Fruit fly (Drosophila melanogaster) whole organism, prepupa: ENCODE measurements around the gene rdgA.

Experiments used
- Blimp-1 ChIP-seq: fragments of 200-800 bp; sonication (Bioruptor generic); optimal IDR thresholded peaks from 3 replicates; lab custom pipeline; 2017; ENCODE audit warnings: missing biosample characterization, missing genetic modification characterization, mild to moderate bottlenecking, moderate library complexity, missing genetic modification reagents
- CG10669 ChIP-seq: fragments of 200-800 bp; sonication (Bioruptor generic); optimal IDR thresholded peaks from 3 replicates; lab custom pipeline; 2018; ENCODE audit warnings: missing biosample characterization, mild to moderate bottlenecking, missing genetic modification characterization, moderate library complexity
- CG11294 ChIP-seq: fragments of 200-800 bp; sonication (Bioruptor generic); IDR thresholded peaks from 2 replicates; pipeline ENCODE4 v1.3.6; 2022; ENCODE audit warnings: missing biosample characterization, missing genetic modification characterization
- CG11762 ChIP-seq: fragments of 200-800 bp; sonication (Bioruptor generic); optimal IDR thresholded peaks from 3 replicates; lab custom pipeline; 2016; ENCODE audit warnings: missing biosample characterization, missing genetic modification characterization; ENCODE audit not compliant: insufficient read depth
- CG11902 ChIP-seq: fragments of 200-800 bp; sonication (Bioruptor generic); optimal IDR thresholded peaks from 3 replicates; lab custom pipeline; 2016; ENCODE audit warnings: missing biosample characterization, missing genetic modification characterization
- CG15336 ChIP-seq: fragments of 200-800 bp; sonication (Bioruptor generic); IDR thresholded peaks from 2 replicates; pipeline ENCODE4 v1.3.6; 2022; ENCODE audit warnings: missing biosample characterization, missing genetic modification characterization
- CG1621 ChIP-seq: fragments of 200-800 bp; sonication (Bioruptor generic); optimal IDR thresholded peaks from 3 replicates; lab custom pipeline; 2018; ENCODE audit warnings: missing biosample characterization, mild to moderate bottlenecking, missing genetic modification characterization
- CG16779 ChIP-seq: fragments of 200-800 bp; sonication (Bioruptor generic); optimal IDR thresholded peaks from 3 replicates; lab custom pipeline; 2017; ENCODE audit warnings: missing biosample characterization, mild to moderate bottlenecking, missing genetic modification characterization
- CG3032 ChIP-seq: fragments of 200-800 bp; optimal IDR thresholded peaks from 2 replicates; lab custom pipeline; 2019; ENCODE audit warnings: missing biosample characterization, mild to moderate bottlenecking, missing genetic modification characterization, moderate library complexity
- CG31627 ChIP-seq: fragments of 200-800 bp; sonication (Bioruptor generic); optimal IDR thresholded peaks from 3 replicates; lab custom pipeline; 2016; ENCODE audit warnings: missing biosample characterization, missing genetic modification characterization
- CG32006 ChIP-seq: fragments of 200-800 bp; sonication (Bioruptor generic); optimal IDR thresholded peaks from 3 replicates; lab custom pipeline; 2017; ENCODE audit warnings: missing biosample characterization, mild to moderate bottlenecking, missing genetic modification characterization
- CG34406 ChIP-seq: fragments of 200-800 bp; sonication (Bioruptor generic); optimal IDR thresholded peaks from 3 replicates; lab custom pipeline; 2016; ENCODE audit warnings: missing biosample characterization, missing genetic modification characterization
- CG4318 ChIP-seq: fragments of 200-800 bp; sonication (Bioruptor generic); optimal IDR thresholded peaks from 3 replicates; lab custom pipeline; 2017; ENCODE audit warnings: missing biosample characterization, mild to moderate bottlenecking, missing genetic modification characterization
- CG6163 ChIP-seq: fragments of 200-800 bp; sonication (Bioruptor generic); IDR thresholded peaks from 3 replicates; pipeline ENCODE4 v1.3.6; 2022; ENCODE audit warnings: missing biosample characterization, missing genetic modification characterization
- CG6276 ChIP-seq: fragments of 200-800 bp; sonication (Bioruptor generic); optimal IDR thresholded peaks from 2 replicates; lab custom pipeline; 2017; ENCODE audit warnings: missing biosample characterization, mild to moderate bottlenecking, missing genetic modification characterization
- CG6808 ChIP-seq: fragments of 200-800 bp; sonication (Bioruptor generic); optimal IDR thresholded peaks from 3 replicates; lab custom pipeline; 2017; ENCODE audit warnings: missing biosample characterization, missing genetic modification characterization, mild to moderate bottlenecking, moderate library complexity, missing genetic modification reagents
- CG6854 ChIP-seq: fragments of 200-800 bp; sonication (Bioruptor generic); optimal IDR thresholded peaks from 2 replicates; lab custom pipeline; 2017; ENCODE audit warnings: missing biosample characterization, mild to moderate bottlenecking, missing genetic modification characterization
- CG7368 ChIP-seq: fragments of 200-800 bp; sonication (Bioruptor generic); optimal IDR thresholded peaks from 3 replicates; lab custom pipeline; 2016; ENCODE audit warnings: missing biosample characterization, missing genetic modification characterization
- CG8119 ChIP-seq: fragments of 200-800 bp; sonication (Bioruptor generic); IDR thresholded peaks from 3 replicates; pipeline ENCODE4 v1.3.6; 2022; ENCODE audit warnings: missing biosample characterization, missing genetic modification characterization
- CG8319 ChIP-seq: fragments of 200-800 bp; sonication (Bioruptor generic); optimal IDR thresholded peaks from 3 replicates; lab custom pipeline; 2016; ENCODE audit warnings: missing biosample characterization, missing genetic modification characterization
- CG8632 ChIP-seq: fragments of 200-800 bp; sonication (Bioruptor generic); optimal IDR thresholded peaks from 3 replicates; lab custom pipeline; 2016; ENCODE audit warnings: missing biosample characterization, missing genetic modification characterization
- CG9139 ChIP-seq: fragments of 200-800 bp; sonication (Bioruptor generic); optimal IDR thresholded peaks from 3 replicates; lab custom pipeline; 2017; ENCODE audit warnings: missing biosample characterization, mild to moderate bottlenecking, missing genetic modification characterization
- Eip75B ChIP-seq: fragments of 200-800 bp; sonication (Bioruptor generic); optimal IDR thresholded peaks from 3 replicates; lab custom pipeline; 2016; ENCODE audit warnings: missing biosample characterization, missing genetic modification characterization
- Eip78C ChIP-seq: fragments of 200-800 bp; sonication (Bioruptor generic); peaks from one replicate; lab custom pipeline; 2016; ENCODE audit warnings: missing biosample characterization, missing genetic modification characterization
- Eip93F ChIP-seq: fragments of 200-800 bp; sonication (Bioruptor generic); optimal IDR thresholded peaks from 2 replicates; lab custom pipeline; 2016; ENCODE audit warnings: missing biosample characterization, mild to moderate bottlenecking, missing genetic modification characterization
- Gug ChIP-seq: fragments of 200-800 bp; sonication (Bioruptor generic); IDR thresholded peaks from 2 replicates; pipeline ENCODE4 v1.3.6; 2022; ENCODE audit warnings: missing biosample characterization, missing genetic modification characterization
- Hr39 ChIP-seq: fragments of 200-800 bp; sonication (Bioruptor generic); optimal IDR thresholded peaks from 2 replicates; lab custom pipeline; 2016; ENCODE audit warnings: missing biosample characterization, missing genetic modification characterization
- Hr4 ChIP-seq: fragments of 200-800 bp; sonication (Bioruptor generic); optimal IDR thresholded peaks from 3 replicates; lab custom pipeline; 2016; ENCODE audit warnings: missing biosample characterization, missing genetic modification characterization
- Lpt ChIP-seq: fragments of 200-800 bp; sonication (Bioruptor generic); optimal IDR thresholded peaks from 3 replicates; lab custom pipeline; 2016; ENCODE audit warnings: missing biosample characterization, missing genetic modification characterization
- Smox ChIP-seq: fragments of 200-800 bp; sonication (Bioruptor generic); optimal IDR thresholded peaks from 3 replicates; lab custom pipeline; 2016; ENCODE audit warnings: missing biosample characterization, missing genetic modification characterization
- Sox102F ChIP-seq: fragments of 200-800 bp; sonication (Bioruptor generic); optimal IDR thresholded peaks from 2 replicates; lab custom pipeline; 2016; ENCODE audit warnings: missing biosample characterization, mild to moderate bottlenecking, missing genetic modification characterization
- Sox14 ChIP-seq: fragments of 200-800 bp; sonication (Bioruptor generic); optimal IDR thresholded peaks from 3 replicates; lab custom pipeline; 2016; ENCODE audit warnings: missing biosample characterization, missing genetic modification characterization
- Sox15 ChIP-seq: fragments of 200-800 bp; sonication (Bioruptor generic); optimal IDR thresholded peaks from 3 replicates; lab custom pipeline; 2016; ENCODE audit warnings: missing biosample characterization, missing genetic modification characterization
- achi ChIP-seq: fragments of 200-800 bp; sonication (Bioruptor generic); optimal IDR thresholded peaks from 3 replicates; lab custom pipeline; 2016; ENCODE audit warnings: missing biosample characterization, missing genetic modification characterization
- dac ChIP-seq: fragments of 200-800 bp; sonication (Bioruptor generic); optimal IDR thresholded peaks from 2 replicates; lab custom pipeline; 2017; ENCODE audit warnings: missing biosample characterization, mild to moderate bottlenecking, missing genetic modification characterization
- dsx ChIP-seq: fragments of 200-800 bp; optimal IDR thresholded peaks from 3 replicates; lab custom pipeline; 2019; ENCODE audit warnings: missing biosample characterization, mild to moderate bottlenecking, missing genetic modification characterization, moderate library complexity; ENCODE audit not compliant: poor library complexity, severe bottlenecking
- eg ChIP-seq: fragments of 200-800 bp; sonication (Bioruptor generic); IDR thresholded peaks from 3 replicates; pipeline ENCODE4 v1.3.6; 2022; ENCODE audit warnings: missing biosample characterization, missing genetic modification characterization
- esn ChIP-seq: fragments of 200-800 bp; sonication (Bioruptor generic); optimal IDR thresholded peaks from 2 replicates; lab custom pipeline; 2016; ENCODE audit warnings: missing biosample characterization, mild to moderate bottlenecking, missing genetic modification characterization, moderate library complexity
- fd59A ChIP-seq: fragments of 200-800 bp; sonication (Bioruptor generic); optimal IDR thresholded peaks from 2 replicates; lab custom pipeline; 2017; ENCODE audit warnings: missing biosample characterization, mild to moderate bottlenecking, missing genetic modification characterization, missing genetic modification reagents
- fd85E ChIP-seq: fragments of 200-800 bp; sonication (Bioruptor generic); optimal IDR thresholded peaks from 3 replicates; lab custom pipeline; 2016; ENCODE audit warnings: missing biosample characterization, missing genetic modification characterization
- fkh ChIP-seq: fragments of 200-800 bp; sonication (Bioruptor generic); optimal IDR thresholded peaks from 3 replicates; lab custom pipeline; 2017; ENCODE audit warnings: missing biosample characterization, mild to moderate bottlenecking, missing genetic modification characterization, moderate library complexity
- lz ChIP-seq: fragments of 200-800 bp; sonication (Bioruptor generic); optimal IDR thresholded peaks from 3 replicates; lab custom pipeline; 2016; ENCODE audit warnings: missing biosample characterization, missing genetic modification characterization
- net ChIP-seq: fragments of 200-800 bp; sonication (Bioruptor generic); optimal IDR thresholded peaks from 3 replicates; lab custom pipeline; 2016; ENCODE audit warnings: missing biosample characterization, missing genetic modification characterization
- pdm3 ChIP-seq: fragments of 200-800 bp; sonication (Bioruptor generic); optimal IDR thresholded peaks from 3 replicates; lab custom pipeline; 2016; ENCODE audit warnings: missing biosample characterization, missing genetic modification characterization
- salr ChIP-seq, 2 experiments: fragments of 200-800 bp; sonication (Bioruptor generic); optimal IDR thresholded peaks; 3 replicates each; lab custom pipeline; 2016 to 2018; ENCODE audit warnings: missing biosample characterization in 2 of 2, missing genetic modification characterization in 2 of 2, mild to moderate bottlenecking in 1 of 2
- spab ChIP-seq: fragments of 200-800 bp; sonication (Bioruptor generic); optimal IDR thresholded peaks from 2 replicates; lab custom pipeline; 2017; ENCODE audit warnings: missing biosample characterization, mild to moderate bottlenecking, missing genetic modification characterization, missing genetic modification reagents
- ss ChIP-seq, 2 experiments: fragments of 200-800 bp; sonication (Bioruptor generic); optimal IDR thresholded peaks; 2 replicates in 1 of 2; 3 replicates in 1 of 2; lab custom pipeline; 2017 to 2018; ENCODE audit warnings: mild to moderate bottlenecking in 2 of 2, missing biosample characterization in 2 of 2, missing genetic modification characterization in 2 of 2, moderate library complexity in 1 of 2
- topi ChIP-seq: fragments of 200-800 bp; sonication (Bioruptor generic); optimal IDR thresholded peaks from 3 replicates; lab custom pipeline; 2016; ENCODE audit warnings: missing biosample characterization, missing genetic modification characterization
- vri ChIP-seq: fragments of 200-800 bp; sonication (Bioruptor generic); optimal IDR thresholded peaks from 3 replicates; lab custom pipeline; 2016; ENCODE audit warnings: missing biosample characterization, mild to moderate bottlenecking, missing genetic modification characterization

rdgA gene

DNA sequence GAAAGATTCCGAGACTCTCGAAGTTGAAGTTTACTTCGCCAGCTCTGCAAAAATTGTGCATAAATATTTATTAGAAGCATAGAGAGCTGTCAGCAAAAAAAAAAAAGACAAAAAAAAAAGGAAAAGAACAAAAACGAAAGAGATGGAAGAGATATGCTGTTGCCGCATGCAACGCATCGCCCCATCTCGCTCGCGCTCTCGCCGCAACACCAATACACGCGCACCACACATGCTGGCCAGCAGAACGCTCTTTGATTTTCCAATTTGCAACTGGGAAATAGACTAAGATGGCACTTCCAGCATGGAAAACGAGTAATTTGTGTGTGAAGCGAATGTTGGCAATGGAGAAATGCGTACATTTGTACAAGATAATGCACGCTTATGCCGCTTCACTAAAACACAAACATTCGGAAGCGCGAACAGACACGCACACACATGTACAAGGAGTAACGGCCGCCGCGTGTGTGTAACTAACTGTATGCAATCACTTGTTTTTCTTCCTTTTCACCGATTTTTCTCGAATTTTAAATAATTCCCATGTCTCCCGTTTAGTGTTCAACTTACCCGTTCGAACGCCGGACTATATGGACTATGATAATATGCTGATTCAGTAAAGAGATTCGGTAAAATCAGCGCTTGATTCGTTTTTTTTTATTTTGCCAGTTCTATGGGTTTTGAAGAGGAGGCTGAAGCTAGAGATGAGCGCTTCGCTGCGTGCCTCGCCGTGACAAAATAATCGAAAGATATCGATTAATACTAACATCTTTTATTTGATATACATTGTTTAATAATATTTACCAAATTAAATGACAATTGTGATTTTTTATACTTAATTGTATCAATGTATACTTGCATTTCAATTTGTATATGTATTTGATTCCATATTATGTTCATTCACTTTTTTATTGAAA is 1.1 kb upstream of the rdgA start:
- TF ChIP-seq CG7368 (GFP tag; lab: Kevin White, UChicago) (no peak), esn (peak; percentile 6), Eip78C (peak; percentile 30), salr (GFP tag; optimal IDR thresholded peaks at IDR 0.05; lab: Kevin White, UChicago) (no peak), CG6276 (peak; percentile 18), CG34406 (GFP tag; lab: Kevin White, UChicago) (no peak), CG31627 (GFP tag; lab: Kevin White, UChicago) (no peak), CG4318 (GFP tag; lab: Kevin White, UChicago) (no peak), Eip93F (GFP tag; lab: Kevin White, UChicago) (no peak), CG1621 (tag; lab: Kevin White, UChicago) (no peak), Lpt (GFP tag; lab: Kevin White, UChicago) (no peak), CG9139 (GFP tag; lab: Kevin White, UChicago) (no peak), Gug (GFP tag; lab: Robert Waterston, UW) (no peak), ss (GFP tag; optimal IDR thresholded peaks at IDR 0.05; lab: Kevin White, UChicago) (peak; percentile 25 to 35), dac (GFP tag; lab: Kevin White, UChicago) (no peak), achi (GFP tag; lab: Kevin White, UChicago) (no peak), CG11294 (GFP tag; lab: Robert Waterston, UW) (no peak), fd59A (GFP tag; lab: Kevin White, UChicago) (no peak), CG11762 (no peak), CG8319 (GFP tag; lab: Kevin White, UChicago) (no peak), spab (GFP tag; lab: Kevin White, UChicago) (no peak), CG8119 (no peak), Sox14 (GFP tag; lab: Kevin White, UChicago) (no peak), CG6163 (GFP tag; lab: Robert Waterston, UW) (no peak), Sox15 (GFP tag; lab: Kevin White, UChicago) (no peak), CG3032 (tag; lab: Kevin White, UChicago) (no peak), Eip75B (GFP tag; lab: Kevin White, UChicago) (no peak), CG15336 (GFP tag; lab: Robert Waterston, UW) (no peak), topi (peak; percentile 18), Smox (GFP tag; lab: Kevin White, UChicago) (no peak), Hr4 (GFP tag; lab: Kevin White, UChicago) (no peak), CG16779 (tag; lab: Kevin White, UChicago) (no peak), net (GFP tag; lab: Kevin White, UChicago) (no peak), CG11902 (GFP tag; lab: Kevin White, UChicago) (no peak), Sox102F (GFP tag; lab: Kevin White, UChicago) (no peak), lz (GFP tag; lab: Kevin White, UChicago) (no peak), eg (GFP tag; lab: Robert Waterston, UW) (0 out of 3 replicates have a peak, but pooled peaks have one; percentile 27), CG10669 (GFP tag; lab: Kevin White, UChicago) (no peak), Hr39 (no peak), CG6854 (GFP tag; lab: Kevin White, UChicago) (no peak), dsx (GFP tag; lab: Kevin White, UChicago) (no peak), pdm3 (GFP tag; lab: Kevin White, UChicago) (no peak), CG32006 (GFP tag; lab: Kevin White, UChicago) (no peak), CG6808 (GFP tag; lab: Kevin White, UChicago) (peak; percentile 16), fd85E (GFP tag; lab: Kevin White, UChicago) (no peak), fkh (GFP tag; lab: Kevin White, UChicago) (peak; percentile 62), Blimp-1 (GFP tag; lab: Kevin White, UChicago) (no peak), CG8632 (GFP tag; lab: Kevin White, UChicago) (no peak), vri (GFP tag; lab: Kevin White, UChicago) (no peak)
